Worm (Caenorhabditis elegans): ENCODE data around the gene saeg-1.
A peak's percentile ranks its signal among the peaks of the same experiment; 100 is the strongest.

The saeg-1 gene

ce11 chrV:10856901-10857637 is 8.4 kb downstream of the saeg-1 start:
- no peak for TF ChIP-seq elt-3 (tag; optimal IDR thresholded peaks at IDR 0.05)
- TF ChIP-seq grh-1 (GFP tag; IDR thresholded peaks at IDR 0.05) = no peak
- TF ChIP-seq ceh-88 (GFP tag; IDR thresholded peaks at IDR 0.05) = no peak
- no peak for TF ChIP-seq efl-1 (optimal IDR thresholded peaks at IDR 0.05)
- peak in 1 of 2 experiments; percentile 22 for TF ChIP-seq efl-1 (GFP tag; optimal IDR thresholded peaks at IDR 0.05 in 1 of 2)
- no peak for TF ChIP-seq zip-4 (GFP tag; optimal IDR thresholded peaks at IDR 0.05)
- TF ChIP-seq vab-15 (tag; optimal IDR thresholded peaks at IDR 0.05) = no peak
- no peak for TF ChIP-seq mep-1 (tag; optimal IDR thresholded peaks at IDR 0.05)
- TF ChIP-seq lin-39 (tag; optimal IDR thresholded peaks at IDR 0.05) = no peak
- TF ChIP-seq nhr-20 (tag; optimal IDR thresholded peaks at IDR 0.05) = peak; percentile 37
- no peak for TF ChIP-seq nhr-76 (tag; optimal IDR thresholded peaks at IDR 0.05)
- TF ChIP-seq nhr-11 (tag; optimal IDR thresholded peaks at IDR 0.05) = no peak
- no peak for TF ChIP-seq unc-98 (GFP tag; IDR thresholded peaks at IDR 0.05)
- no peak for TF ChIP-seq hlh-17 (GFP tag; optimal IDR thresholded peaks at IDR 0.05; ENCODE audit: borderline replicate concordance)
- no peak for TF ChIP-seq unc-86 (tag; optimal IDR thresholded peaks at IDR 0.05)
- no peak for TF ChIP-seq lin-13 (GFP tag; optimal IDR thresholded peaks at IDR 0.05)
- TF ChIP-seq nhr-85 (tag) = peak; percentile 55
- no peak for TF ChIP-seq swsn-7 (tag; optimal IDR thresholded peaks at IDR 0.05)
- no peak for TF ChIP-seq dpl-1 (GFP tag; optimal IDR thresholded peaks at IDR 0.05)
- TF ChIP-seq ztf-11 (tag; optimal IDR thresholded peaks at IDR 0.05) = no peak
- TF ChIP-seq tlp-1 (tag; optimal IDR thresholded peaks at IDR 0.05) = no peak
- TF ChIP-seq nhr-12 (tag; optimal IDR thresholded peaks at IDR 0.05) = no peak
- no peak for TF ChIP-seq alr-1 (tag; optimal IDR thresholded peaks at IDR 0.05; ENCODE audit: borderline replicate concordance)
- no peak for TF ChIP-seq aly-2 (tag; optimal IDR thresholded peaks at IDR 0.05)
- no peak for TF ChIP-seq Y116A8C.19 (tag; optimal IDR thresholded peaks at IDR 0.05; ENCODE audit: borderline replicate concordance)
- no peak for TF ChIP-seq ces-1 (GFP tag; optimal IDR thresholded peaks at IDR 0.05)
- no peak for TF ChIP-seq C34B4.2 (tag; optimal IDR thresholded peaks at IDR 0.05)
- TF ChIP-seq fos-1 (tag; optimal IDR thresholded peaks at IDR 0.05) = no peak
- TF ChIP-seq aha-1 (tag; optimal IDR thresholded peaks at IDR 0.05) = no peak
- TF ChIP-seq C16A3.4 (tag; optimal IDR thresholded peaks at IDR 0.05) = no peak
- peak; percentile 40 for TF ChIP-seq jun-1 (tag; optimal IDR thresholded peaks at IDR 0.05)
- TF ChIP-seq C04F5.9 (tag; optimal IDR thresholded peaks at IDR 0.05) = no peak
- no peak for TF ChIP-seq sup-37 (GFP tag; optimal IDR thresholded peaks at IDR 0.05)
- peak; percentile 53 for TF ChIP-seq nhr-77 (tag; optimal IDR thresholded peaks at IDR 0.05)
- peak; percentile 34 for TF ChIP-seq nhr-47 (tag; optimal IDR thresholded peaks at IDR 0.05)
- TF ChIP-seq blmp-1 (tag; optimal IDR thresholded peaks at IDR 0.05) = peak; percentile 29
- no peak for TF ChIP-seq hlh-4 (tag; optimal IDR thresholded peaks at IDR 0.05)
- TF ChIP-seq tbx-2 (tag; optimal IDR thresholded peaks at IDR 0.05) = peak; percentile 46
- TF ChIP-seq egl-27 (tag; optimal IDR thresholded peaks at IDR 0.05) = no peak
- TF ChIP-seq irx-1 (tag; optimal IDR thresholded peaks at IDR 0.05) = no peak
- TF ChIP-seq unc-130 (tag; optimal IDR thresholded peaks at IDR 0.05) = no peak
- no peak for TF ChIP-seq mab-9 (GFP tag; IDR thresholded peaks at IDR 0.05)
- no peak for TF ChIP-seq nhr-28 (tag; optimal IDR thresholded peaks at IDR 0.05)
- peak in 1 of 3 experiments; percentile 15 for TF ChIP-seq ceh-82 (tag; optimal IDR thresholded peaks at IDR 0.05)
- TF ChIP-seq nhr-71 (tag; optimal IDR thresholded peaks at IDR 0.05) = peak; percentile 45
- no peak for TF ChIP-seq ceh-90 (tag; optimal IDR thresholded peaks at IDR 0.05)
- TF ChIP-seq nhr-237 (tag; optimal IDR thresholded peaks at IDR 0.05) = no peak
- no peak for TF ChIP-seq egl-13 (tag; optimal IDR thresholded peaks at IDR 0.05)
- TF ChIP-seq hpl-2 (GFP tag; optimal IDR thresholded peaks at IDR 0.05) = no peak
- TF ChIP-seq efl-3 (GFP tag; optimal IDR thresholded peaks at IDR 0.05) = no peak
- peak; percentile 21 for TF ChIP-seq fkh-8 (tag; optimal IDR thresholded peaks at IDR 0.05)
- TF ChIP-seq nhr-19 (GFP tag; conservative IDR thresholded peaks at IDR 0.05) = 0 out of 2 replicates have a peak, but pooled peaks have one; percentile 9
- no peak for TF ChIP-seq sox-4 (tag; optimal IDR thresholded peaks at IDR 0.05)
